Worm (Caenorhabditis elegans): ENCODE results near the gene srg-37.

DNA sequence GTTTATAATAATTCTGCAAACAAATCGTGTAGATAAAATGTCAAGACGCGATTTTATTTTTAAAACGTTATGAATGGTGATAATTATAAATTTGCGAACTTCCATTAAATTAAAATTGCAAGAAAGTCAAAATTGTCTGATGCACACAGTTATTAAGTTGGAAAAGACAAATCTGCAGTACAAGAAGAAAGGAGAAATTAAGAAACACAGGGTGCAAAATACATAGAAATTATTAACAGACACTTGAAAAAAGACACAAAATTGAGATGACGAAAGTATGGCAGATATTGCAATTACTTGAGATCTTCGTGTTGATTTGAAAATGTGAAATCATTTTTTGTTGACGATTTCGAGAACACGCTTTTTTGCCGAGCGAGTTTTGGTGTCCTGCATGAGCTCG, 6.7 kb upstream of the srg-37 start:
- no peak for TF ChIP-seq B0035.1 (tag; optimal IDR thresholded peaks at IDR 0.05)
- no peak for TF ChIP-seq sea-2 (GFP tag; IDR thresholded peaks at IDR 0.05)
- TF ChIP-seq zim-3 (tag; optimal IDR thresholded peaks at IDR 0.05), result no peak
- no peak for TF ChIP-seq ekl-4 (GFP tag; IDR thresholded peaks at IDR 0.05)

All from whole organism, young adult.